Worm (Caenorhabditis elegans) whole organism, mixed stage, embryonic: ENCODE results near the gene bath-2.

Experiments
- ham-2 ChIP-seq: fragments of 200-800 bp; sonication (Bioruptor generic); optimal IDR thresholded peaks from 2 replicates; lab custom pipeline; 2018; ENCODE audit warnings: mild to moderate bottlenecking, missing genetic modification characterization, missing compliant biosample characterization
- lin-13 ChIP-seq: fragments of 150-350 bp; optimal IDR thresholded peaks from 2 replicates; lab custom pipeline; 2014; ENCODE audit warnings: missing biosample characterization, missing genetic modification characterization
- lsy-2 ChIP-seq: fragments of 150-350 bp; optimal IDR thresholded peaks from 2 replicates; lab custom pipeline; 2014; ENCODE audit warnings: missing biosample characterization, missing genetic modification characterization
- mep-1 ChIP-seq: fragments of 150-350 bp; optimal IDR thresholded peaks from 2 replicates; lab custom pipeline; 2017; ENCODE audit warnings: missing biosample characterization, missing genetic modification reagents, missing genetic modification characterization, inconsistent platforms
- nhr-28 ChIP-seq: fragments of 150-350 bp; optimal IDR thresholded peaks from 2 replicates; lab custom pipeline; 2014; ENCODE audit warnings: missing biosample characterization, missing genetic modification characterization
- nhr-76 ChIP-seq: sonication (generic microtip); optimal IDR thresholded peaks from 2 replicates; lab custom pipeline; 2017; ENCODE audit warnings: missing biosample characterization, missing genetic modification characterization
- pha-4 ChIP-seq: fragments of 150-350 bp; optimal IDR thresholded peaks from 2 replicates; lab custom pipeline; 2018; ENCODE audit warnings: missing biosample characterization, missing genetic modification reagents, missing genetic modification characterization
- snpc-4 ChIP-seq: fragments of 150-350 bp; optimal IDR thresholded peaks from 2 replicates; lab custom pipeline; 2014; ENCODE audit warnings: missing biosample characterization, missing genetic modification characterization
- unc-39 ChIP-seq: fragments of 150-350 bp; optimal IDR thresholded peaks from 2 replicates; lab custom pipeline; 2014; ENCODE audit warnings: missing biosample characterization, missing genetic modification characterization

ce11 chrII:1949119-1949518 is 26.6 kb upstream of the bath-2 start:
- no peak for TF ChIP-seq snpc-4
- no peak for TF ChIP-seq mep-1 (tag; lab: Kevin White, UChicago)
- no peak for TF ChIP-seq lsy-2 (tag; lab: Kevin White, UChicago)
- no peak for TF ChIP-seq nhr-76 (tag; lab: Kevin White, UChicago)
- no peak for TF ChIP-seq unc-39 (tag; lab: Kevin White, UChicago)
- no peak for TF ChIP-seq pha-4 (tag; lab: Kevin White, UChicago)
- TF ChIP-seq nhr-28 (tag; lab: Kevin White, UChicago), result no peak
- no peak for TF ChIP-seq lin-13 (tag; lab: Kevin White, UChicago)
- no peak for TF ChIP-seq ham-2 (GFP tag; lab: Kevin White, UChicago)
